Fruit fly (Drosophila melanogaster) whole organism, embryonic: ENCODE data around the gene CG15014.

Source experiments
- CG10543 ChIP-seq: fragments of 200-800 bp; sonication (Bioruptor generic); optimal IDR thresholded peaks from 3 replicates; lab custom pipeline; 2017; ENCODE audit warnings: missing biosample characterization, mild to moderate bottlenecking, missing genetic modification characterization, moderate library complexity
- CG10959 ChIP-seq: fragments of 200-800 bp; sonication (Bioruptor generic); IDR thresholded peaks from 2 replicates; pipeline ENCODE4 v1.3.6; 2022; ENCODE audit warnings: missing biosample characterization, missing genetic modification characterization
- CG10979 ChIP-seq: fragments of 200-800 bp; sonication (Bioruptor generic); optimal IDR thresholded peaks from 2 replicates; lab custom pipeline; 2018; ENCODE audit warnings: missing biosample characterization, mild to moderate bottlenecking, missing genetic modification characterization, moderate library complexity
- CG11456 ChIP-seq: fragments of 200-800 bp; sonication (Bioruptor generic); IDR thresholded peaks from 3 replicates; pipeline ENCODE4 v1.3.6; 2022; ENCODE audit warnings: missing biosample characterization, missing genetic modification characterization
- CG13287 ChIP-seq: fragments of 200-800 bp; sonication (Bioruptor generic); IDR thresholded peaks from 2 replicates; pipeline ENCODE4 v1.3.6; 2022; ENCODE audit warnings: missing biosample characterization, missing genetic modification characterization; ENCODE audit not compliant: partially characterized antibody
- CG13296 ChIP-seq: fragments of 200-800 bp; sonication (Bioruptor generic); optimal IDR thresholded peaks from 3 replicates; lab custom pipeline; 2018; ENCODE audit warnings: missing biosample characterization, mild to moderate bottlenecking, missing genetic modification characterization
- CG14050 ChIP-seq: fragments of 200-800 bp; sonication (Bioruptor generic); IDR thresholded peaks from 3 replicates; pipeline ENCODE4 v1.3.6; 2022; ENCODE audit warnings: missing biosample characterization, missing genetic modification characterization
- CG15073 ChIP-seq: fragments of 200-800 bp; sonication (Bioruptor generic); optimal IDR thresholded peaks from 2 replicates; lab custom pipeline; 2016; ENCODE audit warnings: missing biosample characterization, missing genetic modification characterization
- CG1529 ChIP-seq: fragments of 200-800 bp; sonication (Bioruptor generic); optimal IDR thresholded peaks from 3 replicates; lab custom pipeline; 2018; ENCODE audit warnings: missing biosample characterization, missing genetic modification characterization
- CG16813 ChIP-seq: fragments of 200-800 bp; sonication (Bioruptor generic); IDR thresholded peaks from 3 replicates; pipeline ENCODE4 v1.3.6; 2022; ENCODE audit warnings: missing biosample characterization, missing genetic modification characterization; ENCODE audit not compliant: partially characterized antibody
- CG16815 ChIP-seq: fragments of 200-800 bp; sonication (Bioruptor generic); optimal IDR thresholded peaks from 3 replicates; lab custom pipeline; 2017; ENCODE audit warnings: missing biosample characterization, mild to moderate bottlenecking, missing genetic modification characterization
- CG31388 ChIP-seq: fragments of 200-800 bp; sonication (Bioruptor generic); optimal IDR thresholded peaks from 2 replicates; lab custom pipeline; 2016; ENCODE audit warnings: missing biosample characterization, missing genetic modification characterization
- CG34422 ChIP-seq: fragments of 200-800 bp; sonication (Bioruptor generic); IDR thresholded peaks from 3 replicates; pipeline ENCODE4 v1.3.6; 2022; ENCODE audit warnings: missing biosample characterization, missing genetic modification characterization
- CG4328 ChIP-seq: fragments of 200-800 bp; sonication (Bioruptor generic); optimal IDR thresholded peaks from 3 replicates; lab custom pipeline; 2017; ENCODE audit warnings: missing biosample characterization, missing genetic modification reagents, missing genetic modification characterization
- CG4360 ChIP-seq: fragments of 200-800 bp; sonication (Bioruptor generic); IDR thresholded peaks from 2 replicates; pipeline ENCODE4 v1.3.6; 2022; ENCODE audit warnings: missing biosample characterization, missing genetic modification characterization
- CG4617 ChIP-seq: fragments of 200-800 bp; sonication (Bioruptor generic); optimal IDR thresholded peaks from 3 replicates; lab custom pipeline; 2016; ENCODE audit warnings: missing biosample characterization, missing genetic modification characterization, borderline replicate concordance
- CG8924 ChIP-seq: fragments of 200-800 bp; optimal IDR thresholded peaks from 3 replicates; lab custom pipeline; 2019; ENCODE audit warnings: missing biosample characterization, mild to moderate bottlenecking, missing genetic modification characterization, moderate library complexity
- D ChIP-seq, 2 experiments: fragments of 200-800 bp in 1 of 2; fragments of >200 bp in 1 of 2; sonication (Bioruptor generic) in 1 of 2; optimal IDR thresholded peaks; 2 replicates in 1 of 2; 3 replicates in 1 of 2; lab custom pipeline; 2017; ENCODE audit warnings: mild to moderate bottlenecking in 1 of 2, missing biosample characterization in 1 of 2, missing genetic modification characterization in 1 of 2, missing genetic modification reagents in 1 of 2
- D19B ChIP-seq: fragments of 200-800 bp; sonication (Bioruptor generic); optimal IDR thresholded peaks from 2 replicates; lab custom pipeline; 2017; ENCODE audit warnings: missing biosample characterization, mild to moderate bottlenecking, missing genetic modification characterization
- Deaf1 ChIP-seq: fragments of 200-800 bp; optimal IDR thresholded peaks from 3 replicates; lab custom pipeline; 2019; ENCODE audit warnings: missing biosample characterization, mild to moderate bottlenecking, missing genetic modification characterization, moderate library complexity
- E2f2 ChIP-seq: fragments of 200-800 bp; sonication (Bioruptor generic); IDR thresholded peaks from 2 replicates; pipeline ENCODE4 v1.3.6; 2022; ENCODE audit warnings: missing biosample characterization, missing genetic modification characterization
- Ets97D ChIP-seq: fragments of 200-800 bp; sonication (Bioruptor generic); optimal IDR thresholded peaks from 3 replicates; lab custom pipeline; 2016; ENCODE audit warnings: missing biosample characterization, missing genetic modification characterization
- Fer3 ChIP-seq: fragments of 200-800 bp; sonication (Bioruptor generic); optimal IDR thresholded peaks from 2 replicates; lab custom pipeline; 2018; ENCODE audit warnings: missing biosample characterization, mild to moderate bottlenecking, missing genetic modification characterization, moderate library complexity
- Gug ChIP-seq: fragments of 200-800 bp; sonication (Bioruptor generic); IDR thresholded peaks from 4 replicates; pipeline ENCODE4 v1.3.6; 2022; ENCODE audit warnings: missing biosample characterization, missing genetic modification characterization
- Hsf ChIP-seq: fragments of 200-800 bp; sonication (Bioruptor generic); optimal IDR thresholded peaks from 3 replicates; lab custom pipeline; 2016; ENCODE audit warnings: missing biosample characterization, missing genetic modification characterization
- Nf-YB ChIP-seq: fragments of 200-800 bp; sonication (Bioruptor generic); optimal IDR thresholded peaks from 3 replicates; lab custom pipeline; 2019; ENCODE audit warnings: missing biosample characterization, mild to moderate bottlenecking, missing genetic modification characterization, moderate library complexity
- Sin3A ChIP-seq: fragments of >200 bp; optimal IDR thresholded peaks from 2 replicates; lab custom pipeline; 2018
- amos ChIP-seq: fragments of 200-800 bp; sonication (Bioruptor generic); IDR thresholded peaks from 2 replicates; pipeline ENCODE4 v1.3.6; 2022; ENCODE audit warnings: missing biosample characterization, missing genetic modification characterization; ENCODE audit not compliant: partially characterized antibody
- aop ChIP-seq: fragments of 200-800 bp; sonication (Bioruptor generic); IDR thresholded peaks from 2 replicates; pipeline ENCODE4 v1.3.6; 2022; ENCODE audit warnings: missing biosample characterization, missing genetic modification characterization
- ap ChIP-seq: fragments of 200-800 bp; sonication (Bioruptor generic); IDR thresholded peaks from 2 replicates; pipeline ENCODE4 v1.3.6; 2022; ENCODE audit warnings: missing biosample characterization, missing genetic modification characterization
- ato ChIP-seq: fragments of 200-800 bp; sonication (Bioruptor generic); IDR thresholded peaks from 2 replicates; pipeline ENCODE4 v1.3.6; 2022; ENCODE audit warnings: missing biosample characterization, missing genetic modification characterization; ENCODE audit not compliant: partially characterized antibody
- crp ChIP-seq, 2 experiments: fragments of 200-800 bp; sonication (Bioruptor generic); optimal IDR thresholded peaks; 2 replicates in 1 of 2; 3 replicates in 1 of 2; lab custom pipeline; 2017; ENCODE audit warnings: missing biosample characterization in 2 of 2, missing genetic modification characterization in 2 of 2, mild to moderate bottlenecking in 1 of 2, moderate library complexity in 1 of 2
- dan ChIP-seq: fragments of 200-800 bp; sonication (Bioruptor generic); IDR thresholded peaks from 2 replicates; pipeline ENCODE4 v1.3.6; 2022; ENCODE audit warnings: missing biosample characterization, missing genetic modification characterization
- ewg ChIP-seq: fragments of 200-800 bp; sonication (Bioruptor generic); optimal IDR thresholded peaks from 3 replicates; lab custom pipeline; 2017; ENCODE audit warnings: mild to moderate bottlenecking, missing biosample characterization, missing genetic modification reagents, missing genetic modification characterization
- fd3F ChIP-seq: fragments of 200-800 bp; sonication (Bioruptor generic); optimal IDR thresholded peaks from 2 replicates; lab custom pipeline; 2018; ENCODE audit warnings: missing biosample characterization, mild to moderate bottlenecking, missing genetic modification characterization, moderate library complexity
- gt ChIP-seq: fragments of 200-800 bp; sonication (Bioruptor generic); IDR thresholded peaks from 2 replicates; pipeline ENCODE4 v1.3.6; 2022; ENCODE audit warnings: missing biosample characterization, missing genetic modification characterization
- kay ChIP-seq: fragments of 200-800 bp; sonication (Bioruptor generic); optimal IDR thresholded peaks from 2 replicates; lab custom pipeline; 2016; ENCODE audit warnings: missing biosample characterization, missing genetic modification characterization
- lbe ChIP-seq: fragments of 200-800 bp; sonication (Bioruptor generic); optimal IDR thresholded peaks from 2 replicates; lab custom pipeline; 2016; ENCODE audit warnings: missing biosample characterization, mild to moderate bottlenecking, missing genetic modification characterization
- mirr ChIP-seq: fragments of 200-800 bp; sonication (Bioruptor generic); optimal IDR thresholded peaks from 3 replicates; lab custom pipeline; 2018; ENCODE audit warnings: missing biosample characterization, mild to moderate bottlenecking, missing genetic modification characterization
- nau ChIP-seq: fragments of 200-800 bp; sonication (Bioruptor generic); optimal IDR thresholded peaks from 3 replicates; lab custom pipeline; 2017; ENCODE audit warnings: missing biosample characterization, mild to moderate bottlenecking, missing genetic modification characterization, missing genetic modification reagents
- odd ChIP-seq: fragments of 200-800 bp; sonication (Bioruptor generic); optimal IDR thresholded peaks from 2 replicates; lab custom pipeline; 2017; ENCODE audit warnings: missing biosample characterization, mild to moderate bottlenecking, missing genetic modification characterization
- pita ChIP-seq: fragments of 200-800 bp; sonication (Bioruptor generic); optimal IDR thresholded peaks from 2 replicates; lab custom pipeline; 2017; ENCODE audit warnings: missing biosample characterization, mild to moderate bottlenecking, missing genetic modification characterization
- pros ChIP-seq: fragments of 200-800 bp; sonication (Bioruptor generic); optimal IDR thresholded peaks from 3 replicates; lab custom pipeline; 2019; ENCODE audit warnings: missing biosample characterization, mild to moderate bottlenecking, missing genetic modification characterization, moderate library complexity
- psq ChIP-seq: fragments of 200-800 bp; sonication (Bioruptor generic); optimal IDR thresholded peaks from 2 replicates; lab custom pipeline; 2017; ENCODE audit warnings: missing biosample characterization, missing genetic modification characterization
- pum ChIP-seq: fragments of 200-800 bp; sonication (Bioruptor generic); optimal IDR thresholded peaks from 2 replicates; lab custom pipeline; 2016; ENCODE audit warnings: missing biosample characterization, missing genetic modification characterization
- sob ChIP-seq: fragments of 200-800 bp; sonication (Bioruptor generic); IDR thresholded peaks from 2 replicates; pipeline ENCODE4 v1.3.6; 2022; ENCODE audit warnings: missing biosample characterization, missing genetic modification characterization
- sug ChIP-seq: fragments of 200-800 bp; optimal IDR thresholded peaks from 2 replicates; lab custom pipeline; 2019; ENCODE audit warnings: missing biosample characterization, mild to moderate bottlenecking, missing genetic modification characterization, moderate library complexity
- tap ChIP-seq: fragments of 200-800 bp; optimal IDR thresholded peaks from 3 replicates; lab custom pipeline; 2019; ENCODE audit warnings: missing biosample characterization, mild to moderate bottlenecking, missing genetic modification characterization, moderate library complexity
- tgo ChIP-seq: fragments of 200-800 bp; sonication (Bioruptor generic); IDR thresholded peaks from 3 replicates; pipeline ENCODE4 v1.3.6; 2022; ENCODE audit warnings: missing biosample characterization, missing genetic modification characterization
- trem ChIP-seq: fragments of 200-800 bp; optimal IDR thresholded peaks from 3 replicates; lab custom pipeline; 2019; ENCODE audit warnings: missing biosample characterization, mild to moderate bottlenecking, missing genetic modification characterization, moderate library complexity
- twi ChIP-seq: fragments of 200-800 bp; optimal IDR thresholded peaks from 2 replicates; lab custom pipeline; 2019; ENCODE audit warnings: missing biosample characterization, mild to moderate bottlenecking, missing genetic modification characterization, moderate library complexity
- yki ChIP-seq: fragments of >200 bp; optimal IDR thresholded peaks from 3 replicates; lab custom pipeline; 2018

CG15014 gene

dm6 chr3L:4367339-4367738 lies 45.3 kb upstream of the CG15014 start, which contains the start of gene CG11342 (continued):
- TF ChIP-seq CG4617 (GFP tag; lab: Kevin White, UChicago), result peak; percentile 35
- no peak for TF ChIP-seq CG31388 (GFP tag; lab: Kevin White, UChicago)
- no peak for TF ChIP-seq odd
- TF ChIP-seq Sin3A (lab: Kevin White, UChicago), result no peak
- no peak for TF ChIP-seq CG14050 (GFP tag; lab: Robert Waterston, UW)
- TF ChIP-seq D (optimal IDR thresholded peaks at IDR 0.05; lab: Kevin White, UChicago), result no peak
- TF ChIP-seq D (GFP tag; optimal IDR thresholded peaks at IDR 0.05; lab: Kevin White, UChicago), result no peak
- no peak for TF ChIP-seq CG11456
- no peak for TF ChIP-seq Fer3 (tag; lab: Kevin White, UChicago)
- no peak for TF ChIP-seq Hsf (GFP tag; lab: Kevin White, UChicago)
- TF ChIP-seq D19B, result no peak
- TF ChIP-seq lbe (GFP tag; lab: Kevin White, UChicago), result no peak
- no peak for TF ChIP-seq CG10543 (GFP tag; lab: Kevin White, UChicago)
- TF ChIP-seq aop (GFP tag; lab: Robert Waterston, UW), result no peak
- TF ChIP-seq sob (GFP tag; lab: Robert Waterston, UW), result 0 out of 2 replicates have a peak, but pooled peaks have one; percentile 10
- TF ChIP-seq pros, result no peak
- TF ChIP-seq fd3F (GFP tag; lab: Kevin White, UChicago), result no peak
- TF ChIP-seq CG4360 (GFP tag; lab: Robert Waterston, UW), result no peak
- TF ChIP-seq twi (tag; lab: Kevin White, UChicago), result no peak
- no peak for TF ChIP-seq mirr (GFP tag; lab: Kevin White, UChicago)
- TF ChIP-seq CG10979 (tag; lab: Kevin White, UChicago), result no peak
- TF ChIP-seq CG15073 (GFP tag; lab: Kevin White, UChicago), result no peak
- no peak for TF ChIP-seq sug (tag; lab: Kevin White, UChicago)
- no peak for TF ChIP-seq CG13296 (GFP tag; lab: Kevin White, UChicago)
- TF ChIP-seq amos (GFP tag; lab: Robert Waterston, UW), result peak; percentile 85
- TF ChIP-seq nau, result no peak
- peak; percentile 58 for TF ChIP-seq Ets97D (GFP tag; lab: Kevin White, UChicago)
- TF ChIP-seq CG13287, result peak; percentile 94
- no peak for TF ChIP-seq CG1529
- peak; percentile 78 for TF ChIP-seq CG16813
- no peak for TF ChIP-seq yki (lab: Kevin White, UChicago)
- TF ChIP-seq Gug (GFP tag; lab: Robert Waterston, UW), result no peak
- no peak for TF ChIP-seq gt (GFP tag; lab: Robert Waterston, UW)
- TF ChIP-seq tgo, result no peak
- peak; percentile 93 for TF ChIP-seq E2f2 (GFP tag; lab: Robert Waterston, UW)
- TF ChIP-seq trem (tag; lab: Kevin White, UChicago), result peak; percentile 47
- no peak for TF ChIP-seq Nf-YB (GFP tag; lab: Kevin White, UChicago)
- TF ChIP-seq CG16815 (GFP tag; lab: Kevin White, UChicago), result no peak
- no peak for TF ChIP-seq Deaf1 (tag; lab: Kevin White, UChicago)
- no peak for TF ChIP-seq pum
- no peak for TF ChIP-seq pita (GFP tag; lab: Kevin White, UChicago)
- no peak for TF ChIP-seq crp (GFP tag; optimal IDR thresholded peaks at IDR 0.05; lab: Kevin White, UChicago)
- no peak for TF ChIP-seq dan
- no peak for TF ChIP-seq CG34422 (GFP tag; lab: Robert Waterston, UW)
- 0 out of 2 replicates have a peak, but pooled peaks have one; percentile 12 for TF ChIP-seq ato (GFP tag; lab: Robert Waterston, UW)
- no peak for TF ChIP-seq CG10959 (GFP tag; lab: Robert Waterston, UW)
- no peak for TF ChIP-seq kay (GFP tag; lab: Kevin White, UChicago)
- no peak for TF ChIP-seq CG4328 (GFP tag; lab: Kevin White, UChicago)
- no peak for TF ChIP-seq ap (GFP tag; lab: Robert Waterston, UW)
- TF ChIP-seq tap (tag; lab: Kevin White, UChicago), result no peak
- no peak for TF ChIP-seq CG8924
- TF ChIP-seq psq, result no peak
- TF ChIP-seq ewg (GFP tag; lab: Kevin White, UChicago), result no peak
